Fruit fly (Drosophila melanogaster): Measurements from ENCODE around the gene Prp16.

DNA sequence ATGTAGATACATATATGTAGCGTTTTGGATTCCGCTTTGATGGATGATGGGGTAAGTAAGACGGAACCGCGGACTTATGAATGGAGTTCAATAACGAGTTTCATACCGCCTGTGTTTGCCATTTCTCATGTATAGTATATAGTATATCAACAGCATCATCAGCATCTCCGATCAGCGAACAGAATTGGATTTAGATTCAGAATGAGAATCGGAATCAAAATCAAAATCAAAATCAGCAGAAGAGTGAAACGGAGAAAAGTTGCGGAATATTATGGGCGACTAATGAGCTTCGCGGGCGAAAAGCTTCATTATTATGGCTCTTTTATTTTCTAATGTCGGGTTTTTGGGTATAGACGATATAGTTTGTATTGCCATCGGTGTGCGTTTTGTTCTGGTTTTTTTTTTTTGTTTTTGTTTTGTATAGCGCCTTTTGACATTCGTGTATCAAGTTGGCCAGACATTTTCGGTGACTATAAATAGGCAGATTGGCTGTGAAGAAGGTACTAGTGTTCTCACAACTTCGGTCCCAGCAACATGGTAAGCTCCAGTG lies 17.0 kb upstream of the Prp16 start, which contains the start of gene CG32603:
- TF ChIP-seq br (GFP tag; optimal IDR thresholded peaks at IDR 0.05) (no peak), OdsH (GFP tag; optimal IDR thresholded peaks at IDR 0.05) (no peak), usp (GFP tag; optimal IDR thresholded peaks at IDR 0.05) (no peak), h (GFP tag; optimal IDR thresholded peaks at IDR 0.05) (no peak), Myc (optimal IDR thresholded peaks at IDR 0.05) (no peak), woc (GFP tag; optimal IDR thresholded peaks at IDR 0.05) (no peak), Mio (GFP tag; optimal IDR thresholded peaks at IDR 0.05) (no peak), rgr (GFP tag; optimal IDR thresholded peaks at IDR 0.05) (no peak), ey (GFP tag; optimal IDR thresholded peaks at IDR 0.05) (no peak), psq (GFP tag; optimal IDR thresholded peaks at IDR 0.05) (no peak), Jra (GFP tag; optimal IDR thresholded peaks at IDR 0.05) (no peak), CG9705 (GFP tag; optimal IDR thresholded peaks at IDR 0.05) (no peak), Dif (GFP tag; optimal IDR thresholded peaks at IDR 0.05; ENCODE audit: partially characterized antibody) (no peak), Vsx2 (GFP tag; optimal IDR thresholded peaks at IDR 0.05; ENCODE audit: partially characterized antibody) (no peak)
